Worm (Caenorhabditis elegans) whole organism, L4/young adult: Measurements from ENCODE around the gene irld-20.

Experiments
- W03F9.2 ChIP-seq: fragments of 150-350 bp; optimal IDR thresholded peaks from 2 replicates; lab custom pipeline; 2014; ENCODE audit warnings: missing biosample characterization, missing genetic modification characterization
- dao-5 ChIP-seq: sonication (generic microtip); optimal IDR thresholded peaks from 2 replicates; lab custom pipeline; 2016; ENCODE audit warnings: missing genotype, missing genetic modification characterization, moderate library complexity, missing compliant biosample characterization
- him-1 ChIP-seq: sonication (generic microtip); optimal IDR thresholded peaks from 2 replicates; lab custom pipeline; 2016; ENCODE audit warnings: missing genotype, missing genetic modification reagents, missing genetic modification characterization, missing compliant biosample characterization

DNA sequence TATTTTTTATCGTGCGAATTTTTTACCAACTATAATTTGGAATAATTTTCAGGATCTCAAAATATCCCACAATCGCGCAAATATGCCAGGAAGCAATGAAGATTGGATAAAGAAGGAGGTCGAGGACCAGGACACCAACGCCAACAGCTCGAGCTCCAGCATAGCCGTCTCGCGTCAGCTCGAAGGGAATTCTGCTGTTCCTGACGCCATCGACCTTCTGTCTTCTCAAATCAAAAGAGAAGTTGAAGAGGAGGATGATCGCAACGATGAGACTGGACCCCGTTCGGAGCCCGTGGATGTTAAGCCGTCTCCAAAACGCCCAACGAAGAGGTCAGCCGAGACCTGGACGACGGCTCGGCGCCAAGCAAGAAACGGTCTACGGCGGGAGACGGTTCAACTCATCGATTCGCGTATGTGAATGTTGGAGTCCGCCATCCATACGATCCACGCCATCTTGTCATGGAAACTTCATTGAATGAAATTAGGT lies 4.5 kb upstream of the irld-20 start, which contains the start of gene Y111B2A.21:
- no peak for TF ChIP-seq dao-5
- no peak for TF ChIP-seq W03F9.2 (tag; lab: Kevin White, UChicago)
- TF ChIP-seq him-1: no peak
